Fruit fly (Drosophila melanogaster): ENCODE measurements around the gene CG10979.

CG10979 gene

DNA sequence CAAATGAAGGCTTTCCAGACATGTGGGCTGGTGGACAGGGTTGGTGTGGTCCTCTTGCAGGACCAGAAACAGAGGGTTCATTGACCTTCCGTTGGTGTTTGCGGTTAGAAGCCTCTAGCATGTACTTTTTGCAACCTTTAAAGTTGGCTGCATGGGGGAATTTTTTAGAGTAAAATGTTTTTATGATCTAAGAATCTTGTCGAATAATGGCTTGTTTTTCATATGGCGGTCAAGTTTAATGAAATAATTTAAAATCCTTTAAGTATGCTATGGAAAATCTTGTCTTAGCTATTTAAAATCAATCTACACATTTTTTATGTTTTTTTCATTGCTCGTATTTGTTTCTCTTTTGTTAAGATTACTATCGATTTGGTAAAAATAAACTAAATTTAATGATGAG is 35.3 kb downstream of the CG10979 start, which contains the start of gene glob3:
Gene glob3 (plus strand): TSS at position 301 of the 400 bp plus-strand sequence.
- no peak for TF ChIP-seq rgr (GFP tag; optimal IDR thresholded peaks at IDR 0.05)
- TF ChIP-seq ey (GFP tag; optimal IDR thresholded peaks at IDR 0.05), result no peak
- no peak for TF ChIP-seq CG32264 (GFP tag; optimal IDR thresholded peaks at IDR 0.05)
- no peak for TF ChIP-seq N (GFP tag; optimal IDR thresholded peaks at IDR 0.05)
- no peak for TF ChIP-seq jim (GFP tag; optimal IDR thresholded peaks at IDR 0.05)
- TF ChIP-seq Vsx2 (GFP tag; optimal IDR thresholded peaks at IDR 0.05; ENCODE audit: partially characterized antibody), result no peak
- no peak for TF ChIP-seq Myc (optimal IDR thresholded peaks at IDR 0.05)
- TF ChIP-seq Dif (GFP tag; optimal IDR thresholded peaks at IDR 0.05; ENCODE audit: partially characterized antibody), result no peak
- TF ChIP-seq pan (optimal IDR thresholded peaks at IDR 0.05), result no peak
- no peak for TF ChIP-seq Dfd (GFP tag; optimal IDR thresholded peaks at IDR 0.05)
- TF ChIP-seq dmrt93B (GFP tag; optimal IDR thresholded peaks at IDR 0.05), result no peak
- no peak for TF ChIP-seq Hr78 (GFP tag; optimal IDR thresholded peaks at IDR 0.05)
- TF ChIP-seq Jra (GFP tag; optimal IDR thresholded peaks at IDR 0.05), result no peak
- no peak for TF ChIP-seq Rel (GFP tag; optimal IDR thresholded peaks at IDR 0.05)
- no peak for TF ChIP-seq Rel (tag; optimal IDR thresholded peaks at IDR 0.05)
- no peak for TF ChIP-seq usp (GFP tag; optimal IDR thresholded peaks at IDR 0.05)
- no peak for TF ChIP-seq HLH106 (tag; optimal IDR thresholded peaks at IDR 0.05)

DNA sequence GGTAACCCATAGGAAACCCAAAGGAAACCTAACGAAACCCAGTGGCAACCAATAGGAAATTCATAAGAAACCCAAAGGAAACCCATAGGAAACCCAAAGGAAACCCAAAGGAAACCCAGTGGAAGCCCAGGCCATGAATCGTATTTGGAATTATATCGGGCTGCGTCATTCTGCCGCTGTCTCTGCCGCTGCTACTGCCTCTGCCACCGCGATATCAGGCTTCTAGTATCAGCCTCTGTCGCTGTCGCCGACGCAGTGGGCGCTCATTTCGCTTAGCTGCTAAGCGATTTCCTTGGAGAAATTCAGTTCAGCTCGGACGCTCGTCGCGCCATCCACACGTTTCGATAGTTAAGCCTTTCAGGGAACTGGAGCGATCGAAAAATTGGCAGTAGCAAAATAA is 36.8 kb downstream of the CG10979 start, which contains the start of gene CG1208:
Gene CG1208 (plus strand): TSS at position 301 of the 400 bp plus-strand sequence.
- TF ChIP-seq fru (GFP tag; optimal IDR thresholded peaks at IDR 0.05) (no peak), sv (GFP tag; optimal IDR thresholded peaks at IDR 0.05) (no peak), h (GFP tag; optimal IDR thresholded peaks at IDR 0.05) (no peak), sage (GFP tag; optimal IDR thresholded peaks at IDR 0.05) (no peak), CrebA (GFP tag; optimal IDR thresholded peaks at IDR 0.05; ENCODE audit: borderline replicate concordance) (no peak), brk (GFP tag; optimal IDR thresholded peaks at IDR 0.05) (no peak), N (GFP tag; optimal IDR thresholded peaks at IDR 0.05) (no peak), dl (GFP tag; optimal IDR thresholded peaks at IDR 0.05; ENCODE audit: insufficient read depth in 1 of 2, partially characterized antibody in 2 of 2) (no peak), br (GFP tag; optimal IDR thresholded peaks at IDR 0.05) (no peak), dsf (GFP tag; optimal IDR thresholded peaks at IDR 0.05; ENCODE audit: borderline replicate concordance) (no peak), CG9705 (GFP tag; optimal IDR thresholded peaks at IDR 0.05) (no peak), usp (GFP tag; optimal IDR thresholded peaks at IDR 0.05) (no peak), Dif (GFP tag; optimal IDR thresholded peaks at IDR 0.05; ENCODE audit: partially characterized antibody) (no peak), HLH106 (tag; optimal IDR thresholded peaks at IDR 0.05) (no peak), lola (GFP tag; optimal IDR thresholded peaks at IDR 0.05) (no peak), Vsx2 (GFP tag; optimal IDR thresholded peaks at IDR 0.05; ENCODE audit: partially characterized antibody) (no peak), Myc (optimal IDR thresholded peaks at IDR 0.05) (no peak), ey (GFP tag; optimal IDR thresholded peaks at IDR 0.05) (no peak), Mio (GFP tag; optimal IDR thresholded peaks at IDR 0.05) (no peak), Hr83 (GFP tag; optimal IDR thresholded peaks at IDR 0.05; ENCODE audit: poor library complexity, severe bottlenecking) (no peak)

DNA sequence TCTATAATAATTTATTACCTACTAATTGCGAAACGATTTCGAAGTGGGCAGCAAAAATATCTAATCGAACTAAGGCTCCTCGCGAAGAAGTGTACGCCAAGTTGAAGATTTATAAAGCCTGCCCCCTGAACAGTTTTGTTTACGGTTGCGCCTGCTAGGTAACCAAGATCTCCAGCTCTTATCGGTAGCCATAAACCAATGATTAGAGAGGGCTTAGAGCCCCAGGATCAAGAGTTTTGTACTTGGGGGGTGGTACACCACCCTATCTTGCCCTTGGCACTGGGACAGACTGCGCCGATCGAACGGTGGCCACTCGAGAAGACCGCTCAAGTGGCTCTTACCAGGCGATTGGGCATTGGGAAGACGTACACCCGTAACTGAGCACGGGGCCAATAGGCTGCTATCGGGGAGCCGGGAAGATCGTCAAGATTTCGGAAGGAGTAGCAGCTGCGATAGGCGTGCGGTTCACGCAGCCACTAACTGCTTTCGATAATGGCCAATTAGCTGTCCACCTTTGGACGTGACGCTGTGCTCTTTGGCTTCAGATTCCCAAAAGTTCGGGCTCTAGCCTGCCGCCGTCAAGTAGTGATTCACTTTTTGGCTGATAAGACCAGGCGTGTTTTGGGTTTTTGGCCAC is 38.0 kb downstream of the CG10979 start:
- TF ChIP-seq woc (GFP tag; optimal IDR thresholded peaks at IDR 0.05), result no peak
- no peak for TF ChIP-seq N (GFP tag; optimal IDR thresholded peaks at IDR 0.05)
- TF ChIP-seq brk (GFP tag; optimal IDR thresholded peaks at IDR 0.05), result no peak
- TF ChIP-seq br (GFP tag; optimal IDR thresholded peaks at IDR 0.05), result no peak
- no peak for TF ChIP-seq Myc (optimal IDR thresholded peaks at IDR 0.05)
- no peak for TF ChIP-seq Dif (GFP tag; optimal IDR thresholded peaks at IDR 0.05; ENCODE audit: partially characterized antibody)
- no peak for TF ChIP-seq h (GFP tag; optimal IDR thresholded peaks at IDR 0.05)
- no peak for TF ChIP-seq pan (optimal IDR thresholded peaks at IDR 0.05)
- no peak for TF ChIP-seq psq (GFP tag; optimal IDR thresholded peaks at IDR 0.05)
- no peak for TF ChIP-seq Rel (GFP tag; optimal IDR thresholded peaks at IDR 0.05)
- no peak for TF ChIP-seq Rel (tag; optimal IDR thresholded peaks at IDR 0.05)
- TF ChIP-seq CrebA (GFP tag; optimal IDR thresholded peaks at IDR 0.05; ENCODE audit: borderline replicate concordance), result no peak
- no peak for TF ChIP-seq dl (GFP tag; optimal IDR thresholded peaks at IDR 0.05; ENCODE audit: insufficient read depth in 1 of 2, partially characterized antibody in 2 of 2)
- TF ChIP-seq Abd-B (GFP tag; optimal IDR thresholded peaks at IDR 0.05), result no peak
- TF ChIP-seq usp (GFP tag; optimal IDR thresholded peaks at IDR 0.05), result no peak
- no peak for TF ChIP-seq Dfd (GFP tag; optimal IDR thresholded peaks at IDR 0.05)
- no peak for TF ChIP-seq rgr (GFP tag; optimal IDR thresholded peaks at IDR 0.05)
- TF ChIP-seq jim (GFP tag; optimal IDR thresholded peaks at IDR 0.05), result no peak
- TF ChIP-seq dsf (GFP tag; optimal IDR thresholded peaks at IDR 0.05; ENCODE audit: borderline replicate concordance), result no peak

All from whole organism, wandering third instar larva.